Worm (Caenorhabditis elegans) whole organism, L1 larva: ENCODE data around the gene hal-2.

Experiments
- egl-27 ChIP-seq, 2 experiments: fragments of 150-350 bp in 1 of 2; sonication (generic microtip); optimal IDR thresholded peaks; 3 replicates each; lab custom pipeline; 2017 to 2018; ENCODE audit warnings: missing biosample characterization in 2 of 2, missing genetic modification characterization in 2 of 2, missing genetic modification reagents in 2 of 2
- lin-13 ChIP-seq: fragments of 150-350 bp; optimal IDR thresholded peaks from 2 replicates; lab custom pipeline; 2014; ENCODE audit warnings: missing biosample characterization, missing genetic modification reagents, missing genetic modification characterization
- nhr-84 ChIP-seq: sonication (generic microtip); optimal IDR thresholded peaks from 2 replicates; lab custom pipeline; 2017; ENCODE audit warnings: missing biosample characterization, missing genetic modification characterization
- swsn-7 ChIP-seq: sonication (generic microtip); optimal IDR thresholded peaks from 2 replicates; lab custom pipeline; 2016; ENCODE audit warnings: missing genetic modification characterization, missing compliant biosample characterization

- TF ChIP-seq lin-13 (no peak), nhr-84 (tag; lab: Kevin White, UChicago) (no peak), egl-27 (tag; optimal IDR thresholded peaks at IDR 0.05; lab: Kevin White, UChicago) (no peak), swsn-7 (tag; lab: Kevin White, UChicago) (no peak)
Measured at ce11 chrIII:10056033-10056432, 32.7 kb downstream of the hal-2 start, which contains the start of gene T16G12.10.
